Worm (Caenorhabditis elegans): ENCODE data around the gene lim-4.

DNA sequence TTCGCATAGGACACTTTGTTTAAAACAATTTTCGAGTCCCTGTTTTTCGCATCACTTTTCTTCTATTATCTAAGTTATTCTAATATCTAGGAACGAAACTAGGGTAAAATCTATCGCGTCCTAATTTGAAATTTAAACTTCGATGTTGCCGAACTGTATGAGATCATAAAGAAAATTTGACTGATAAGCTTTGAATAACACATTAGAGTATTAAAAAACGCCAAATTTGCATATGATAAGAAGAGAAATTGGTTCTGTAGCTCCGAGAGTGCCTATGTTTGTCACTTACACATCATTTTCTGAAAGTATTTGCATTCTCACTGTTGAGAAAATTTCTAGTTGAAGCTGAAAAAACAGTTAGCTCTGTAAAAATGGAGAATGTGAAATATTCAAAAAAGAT, 15.0 kb downstream of the lim-4 start:
- TF ChIP-seq unc-39 (tag; optimal IDR thresholded peaks at IDR 0.05) = no peak
- no peak for TF ChIP-seq ZK546.5 (tag; optimal IDR thresholded peaks at IDR 0.05)
